Fruit fly (Drosophila melanogaster): ENCODE results near the gene CG44198.

Gene CG44198

DNA sequence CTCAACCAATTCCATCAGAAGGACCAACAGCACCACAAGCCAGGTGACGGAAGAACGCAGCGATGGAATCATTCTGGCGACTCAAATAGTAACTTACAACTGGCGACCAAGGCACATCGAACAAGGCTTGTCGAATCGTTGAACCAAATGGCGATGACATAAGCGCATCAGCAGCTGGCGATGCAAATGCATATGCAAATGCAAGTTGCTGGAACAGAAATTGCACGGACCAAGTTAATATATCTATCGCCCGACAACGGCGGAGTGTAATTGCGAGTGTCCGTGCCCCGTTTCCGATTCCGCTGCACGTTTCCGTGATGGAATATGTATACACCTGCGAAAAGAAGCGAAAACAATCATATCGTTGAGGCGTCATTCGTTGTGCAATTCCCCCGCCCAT, at the start of gene CG44198, which contains the start of gene CG43050:
Gene CG44198, minus strand, starts transcription at position 101 of the 400 bp plus-strand sequence.
Gene CG43050, plus strand, starts transcription at position 261 of the 400 bp plus-strand sequence.
- TF ChIP-seq noc (tag; optimal IDR thresholded peaks at IDR 0.05), result no peak

DNA sequence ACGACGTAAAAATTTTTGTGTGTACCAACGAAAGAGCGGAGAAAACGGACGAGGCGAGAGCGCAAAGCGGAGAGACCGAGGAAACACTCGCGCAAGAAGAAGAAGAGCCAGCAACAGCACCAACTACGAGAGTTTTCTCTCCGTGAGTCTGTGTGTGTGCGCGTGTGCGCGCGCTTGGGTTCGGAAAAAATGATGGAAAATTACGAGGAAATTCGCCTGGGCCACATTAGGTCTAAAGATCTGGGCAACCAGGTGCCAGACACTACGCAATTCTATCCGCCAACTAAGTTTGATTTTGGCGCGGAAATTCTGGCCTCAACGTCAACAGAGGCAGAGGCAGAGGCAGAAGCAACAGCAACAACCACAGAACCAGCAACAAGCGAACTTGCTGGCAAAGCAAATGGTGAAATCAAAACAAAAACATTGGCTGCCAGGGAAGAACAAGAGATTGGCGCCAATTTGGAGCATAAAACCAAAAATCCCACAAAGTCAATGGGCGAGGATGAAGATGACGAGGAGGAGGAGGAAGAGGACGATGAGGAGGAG, 46.9 kb upstream of the CG44198 start, which contains the start of gene DnaJ-H:
Gene DnaJ-H, minus strand, starts transcription at position 271 of the 546 bp plus-strand sequence.
- no peak for TF ChIP-seq noc (tag; optimal IDR thresholded peaks at IDR 0.05)

DNA sequence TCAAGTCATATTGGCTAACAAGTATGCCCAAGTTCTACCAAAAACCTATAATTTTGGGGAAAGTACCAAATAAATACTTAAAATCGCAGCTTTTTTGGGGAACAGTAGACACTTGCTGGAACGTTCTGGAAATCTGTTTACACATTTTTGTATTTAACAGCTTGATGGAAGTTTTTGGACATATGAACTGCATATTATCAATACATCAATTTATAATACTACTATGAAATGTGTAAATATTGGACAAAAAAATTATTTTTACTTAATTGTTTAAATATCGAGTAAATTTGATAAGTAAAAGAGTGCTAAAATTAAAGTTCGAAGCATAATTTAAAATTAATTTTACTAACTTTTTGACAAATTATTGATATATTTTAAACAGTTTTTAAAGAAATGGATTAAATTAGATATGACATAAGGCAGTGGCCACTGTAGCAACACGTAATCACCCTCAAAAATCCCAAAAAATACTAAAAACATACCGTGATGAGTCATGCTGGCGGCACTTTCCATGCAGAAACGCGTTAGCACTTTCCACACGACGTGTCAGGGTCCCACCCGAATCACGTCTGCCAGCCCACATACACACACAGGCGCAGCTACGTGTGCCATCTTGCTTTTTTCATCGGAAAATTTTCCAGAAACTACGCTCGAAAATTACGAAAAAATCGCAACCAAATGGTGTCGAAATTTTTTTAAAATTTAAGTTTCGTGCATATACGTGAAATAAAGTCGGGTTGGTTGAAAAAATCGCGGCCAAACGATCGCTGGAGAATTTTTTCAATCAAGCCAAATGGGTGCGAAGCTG, 46.3 kb upstream of the CG44198 start, which contains the start of gene Sirt1:
Gene Sirt1, plus strand, starts transcription at position 571 of the 808 bp plus-strand sequence.
- peak; percentile 89 for TF ChIP-seq noc (tag; optimal IDR thresholded peaks at IDR 0.05)

DNA sequence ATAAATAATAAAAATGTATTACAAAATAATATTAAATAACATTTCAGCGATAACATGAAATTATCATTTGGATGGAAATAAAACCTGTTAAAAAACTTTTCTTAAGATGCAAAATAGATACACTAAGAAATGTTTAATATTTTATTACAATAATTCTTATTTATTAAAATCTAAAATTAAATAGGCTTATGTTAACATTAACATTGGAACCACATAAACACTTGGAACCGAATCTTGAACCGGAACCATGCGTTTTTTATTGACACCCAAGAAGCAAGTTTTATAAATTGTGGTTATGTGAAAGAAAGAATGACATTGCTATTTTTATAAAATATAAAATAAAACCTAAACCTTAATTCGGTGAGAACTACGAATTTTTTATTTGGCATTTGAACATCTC, 41.3 kb upstream of the CG44198 start, which contains the start of gene kmg:
Gene kmg, plus strand, starts transcription at position 301 of the 400 bp plus-strand sequence.
- TF ChIP-seq noc (tag; optimal IDR thresholded peaks at IDR 0.05), result no peak

DNA sequence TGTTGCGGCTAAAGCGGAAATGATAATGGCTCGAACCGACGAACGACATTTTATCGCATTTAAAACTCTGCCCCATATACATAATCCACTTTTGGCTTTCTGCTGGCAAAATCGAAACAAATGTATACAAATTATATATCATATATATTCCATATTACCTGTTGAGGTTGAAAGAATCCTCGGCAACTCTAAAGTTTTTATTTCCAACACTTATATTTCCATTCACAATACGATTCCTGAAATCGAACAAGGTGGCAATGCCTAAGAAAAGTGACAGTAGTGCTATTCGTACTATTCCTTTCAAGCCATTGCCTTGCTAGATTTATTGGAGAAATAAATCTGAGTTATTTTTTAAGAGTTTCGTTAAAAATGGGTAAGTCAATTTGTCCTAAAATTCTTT, 39.6 kb upstream of the CG44198 start, which contains the start of gene Pk34A:
Gene Pk34A, plus strand, starts transcription at position 301 of the 400 bp plus-strand sequence.
- TF ChIP-seq noc (tag; optimal IDR thresholded peaks at IDR 0.05), result no peak

DNA sequence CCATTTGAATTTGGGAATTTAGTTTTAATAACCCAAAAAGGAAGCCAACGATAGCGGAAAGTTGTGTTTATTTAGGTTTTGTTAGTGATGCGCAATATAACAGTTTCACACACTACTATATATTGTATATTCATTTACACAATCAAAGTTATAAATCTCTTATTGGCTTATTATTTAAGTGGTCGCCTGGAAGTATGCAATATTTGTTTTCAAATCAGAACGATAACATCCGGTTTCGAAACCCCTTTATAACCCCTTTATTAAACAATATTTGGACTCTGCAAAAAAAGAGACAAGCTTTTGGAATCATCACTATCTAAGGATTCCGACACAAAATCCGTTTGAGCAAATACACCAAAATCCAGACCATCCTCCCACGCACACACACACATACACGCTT, 39.0 kb upstream of the CG44198 start:
- TF ChIP-seq noc (tag; optimal IDR thresholded peaks at IDR 0.05), result no peak

DNA sequence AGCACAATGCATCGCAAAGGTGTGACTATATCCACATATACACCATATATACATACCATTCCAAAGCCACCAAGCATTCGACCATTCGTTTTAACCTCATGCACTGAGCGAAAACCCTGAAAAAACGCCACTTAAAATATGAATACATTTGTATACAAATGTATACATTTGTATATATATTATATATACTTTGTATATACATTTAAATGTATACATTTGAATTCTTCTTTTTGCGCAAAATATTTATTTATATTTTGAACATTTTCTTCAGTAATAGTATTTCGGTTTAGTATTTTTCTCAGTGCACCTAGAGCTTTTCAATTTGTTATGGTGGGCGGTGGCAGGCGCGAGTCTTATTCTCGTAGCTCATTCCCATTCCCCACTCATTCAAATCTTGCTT, 37.4 kb upstream of the CG44198 start:
- no peak for TF ChIP-seq noc (tag; optimal IDR thresholded peaks at IDR 0.05)

DNA sequence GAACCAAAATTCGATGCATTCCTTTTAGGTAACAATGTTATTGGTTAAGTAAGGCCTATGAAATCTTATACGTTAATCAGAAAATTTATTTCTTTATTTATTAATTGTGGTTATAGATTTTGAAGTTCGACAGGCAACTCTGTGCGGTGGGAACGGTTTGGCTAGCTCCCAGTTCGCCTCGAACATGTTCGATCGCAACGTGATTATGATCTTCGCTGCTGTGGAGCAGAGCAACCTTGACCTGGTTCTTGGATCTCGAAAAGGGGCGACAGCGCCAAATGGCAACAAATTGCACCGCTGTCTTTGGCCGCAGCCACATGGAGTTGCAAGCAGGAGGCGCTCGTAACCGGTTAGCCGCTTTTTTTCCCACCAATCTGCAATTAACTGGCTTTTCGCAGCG, 35.4 kb upstream of the CG44198 start:
- TF ChIP-seq noc (tag; optimal IDR thresholded peaks at IDR 0.05), result no peak

DNA sequence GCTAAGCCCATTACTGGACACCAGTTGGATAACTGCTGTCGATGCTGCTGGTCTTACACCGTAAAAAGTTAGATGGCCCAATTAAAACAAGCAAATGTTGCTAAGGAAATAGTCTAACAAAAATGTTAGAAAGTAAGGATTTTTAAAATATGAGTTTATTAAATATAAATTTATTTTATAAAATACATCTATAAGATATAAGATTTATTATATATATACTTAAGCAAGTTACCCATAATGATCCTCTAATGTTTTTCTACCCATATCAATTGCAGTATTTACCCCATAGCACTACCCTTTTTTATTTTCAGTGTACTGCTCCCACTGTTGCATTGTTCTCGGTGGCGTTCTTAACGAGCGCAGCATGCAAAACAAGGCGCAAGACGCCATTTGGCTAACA, 27.3 kb upstream of the CG44198 start:
- TF ChIP-seq noc (tag; optimal IDR thresholded peaks at IDR 0.05), result no peak

DNA sequence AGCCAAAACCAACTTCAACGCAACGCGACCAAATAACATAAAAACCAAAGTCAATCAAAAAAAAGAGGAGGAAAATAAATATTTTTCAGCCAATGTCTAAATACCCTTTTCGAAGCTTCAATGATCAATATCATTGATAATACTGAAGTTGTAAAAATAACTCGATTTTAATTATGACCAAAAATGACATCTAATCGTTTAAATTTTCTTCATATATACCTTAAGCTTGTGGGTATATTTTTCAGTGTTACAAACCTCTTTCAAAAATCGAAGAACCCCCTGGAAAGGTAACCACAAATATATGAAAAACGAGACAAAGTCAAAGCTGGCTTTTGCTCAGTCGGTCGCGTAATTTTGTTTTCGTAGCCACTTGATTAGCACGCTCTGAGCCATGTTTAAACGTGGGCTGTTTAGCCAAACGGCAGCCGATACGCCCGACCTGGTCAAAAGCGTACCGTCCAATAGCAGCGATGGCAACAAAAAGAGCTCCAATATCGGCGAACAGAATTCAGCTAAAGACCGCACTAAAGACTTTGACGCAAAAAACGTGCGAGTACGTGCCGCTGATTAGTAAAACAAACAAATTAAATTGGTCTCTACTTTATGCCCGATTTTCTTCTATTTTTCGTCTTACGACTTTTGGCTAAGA, 26.2 kb upstream of the CG44198 start:
- peak; percentile 84 for TF ChIP-seq noc (tag; optimal IDR thresholded peaks at IDR 0.05)

DNA sequence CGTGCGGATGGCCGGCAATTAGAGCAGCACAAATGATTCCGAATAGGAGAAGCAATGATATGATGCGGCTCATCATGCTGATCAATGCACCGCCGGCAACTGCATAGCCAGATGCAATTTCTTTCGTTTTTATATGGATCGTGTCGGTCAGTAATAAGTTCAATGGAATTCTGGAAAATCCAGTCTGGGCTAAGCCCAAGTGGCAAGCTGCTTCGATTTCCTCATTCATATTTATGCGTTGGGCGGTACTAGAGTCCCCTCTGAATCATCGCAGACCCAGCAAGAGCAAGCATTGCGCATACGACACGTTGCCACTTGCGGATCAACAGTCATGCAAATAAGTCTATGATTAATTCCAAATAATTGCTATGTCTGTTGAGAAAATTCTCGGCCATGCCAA, 24.6 kb upstream of the CG44198 start, which contains the start of gene CG16978:
Gene CG16978, minus strand, starts transcription at position 101 of the 400 bp plus-strand sequence.
- no peak for TF ChIP-seq noc (tag; optimal IDR thresholded peaks at IDR 0.05)

DNA sequence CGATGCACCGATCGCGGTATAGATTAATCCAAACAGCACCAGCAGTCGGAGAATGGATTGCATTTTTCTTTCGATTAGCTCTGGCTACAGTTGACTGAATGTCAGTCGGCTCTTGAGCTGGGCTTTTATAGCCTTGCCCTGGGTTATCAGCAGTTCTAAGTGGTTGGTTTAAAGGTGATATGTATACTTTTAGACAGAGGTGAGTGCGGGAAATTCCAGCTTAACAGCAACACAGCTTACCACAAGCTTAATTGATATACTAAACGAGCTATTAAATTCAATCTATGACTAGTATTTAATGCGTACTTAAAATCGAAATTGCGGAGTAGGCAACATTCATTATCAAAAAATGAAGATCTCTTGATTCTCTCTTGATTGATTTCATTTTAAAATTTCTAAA, 23.9 kb upstream of the CG44198 start, which contains the start of gene CG9928:
Gene CG9928, minus strand, starts transcription at position 101 of the 400 bp plus-strand sequence.
- no peak for TF ChIP-seq noc (tag; optimal IDR thresholded peaks at IDR 0.05)

DNA sequence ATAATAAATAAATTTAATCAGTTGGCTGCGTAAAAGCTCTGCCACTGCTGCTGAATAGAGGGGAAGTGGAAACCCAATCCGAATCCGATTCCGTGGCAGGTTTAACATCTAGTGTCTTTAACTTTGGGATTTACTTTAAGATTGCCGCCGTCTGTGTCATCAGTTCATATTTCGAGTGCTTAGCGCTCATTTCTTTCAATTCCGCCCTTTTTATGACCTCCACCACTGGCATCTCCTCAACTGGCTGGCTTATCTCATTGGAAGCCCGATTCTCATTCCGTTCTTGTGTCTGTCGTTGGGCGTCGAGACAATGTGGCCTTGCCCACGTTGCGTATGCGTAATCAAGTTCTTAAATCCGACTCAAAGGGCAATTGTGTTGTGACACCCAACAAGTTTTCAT, 22.0 kb upstream of the CG44198 start:
- TF ChIP-seq noc (tag; optimal IDR thresholded peaks at IDR 0.05), result no peak

DNA sequence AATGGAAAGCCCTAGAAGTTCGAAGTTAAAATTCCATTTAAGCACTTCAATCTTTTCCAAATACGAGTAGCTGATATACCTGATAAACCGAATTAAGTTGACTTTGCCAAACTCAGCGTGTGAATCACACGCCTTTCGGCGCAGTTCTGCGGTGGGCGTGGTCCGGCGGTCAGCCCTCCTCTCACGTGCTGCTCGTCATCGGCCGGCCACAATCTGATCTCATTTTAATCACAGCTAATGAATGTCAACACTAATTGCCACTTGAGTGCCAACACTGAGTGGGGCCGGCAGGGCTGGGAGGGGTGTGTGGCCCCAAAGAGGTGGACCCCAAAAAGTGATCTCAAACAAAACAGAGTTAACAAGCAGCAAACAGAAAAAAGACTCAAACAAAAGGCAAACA, 17.0 kb upstream of the CG44198 start:
- TF ChIP-seq noc (tag; optimal IDR thresholded peaks at IDR 0.05), result no peak

DNA sequence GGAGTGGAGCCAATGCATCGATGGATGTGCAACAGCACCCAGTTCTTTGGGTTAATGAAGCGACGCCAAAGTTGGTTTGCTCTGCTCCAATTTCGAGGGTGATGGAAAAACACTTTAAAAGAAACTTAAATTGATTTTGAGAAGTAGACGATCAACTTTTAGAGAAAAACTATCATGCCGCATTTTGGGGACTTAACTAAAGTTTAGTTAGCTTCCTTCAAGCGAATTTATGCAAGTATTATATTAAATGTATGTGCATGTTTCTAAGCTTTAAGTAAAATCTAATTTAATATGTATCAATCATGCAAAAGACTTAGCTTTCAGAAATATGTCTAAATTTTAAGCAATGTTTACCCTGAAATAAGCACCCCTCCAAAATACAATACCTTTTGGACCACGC, 11.4 kb upstream of the CG44198 start, which contains the start of gene CG5122:
Gene CG5122, plus strand, starts transcription at position 301 of the 400 bp plus-strand sequence.
- no peak for TF ChIP-seq noc (tag; optimal IDR thresholded peaks at IDR 0.05)

DNA sequence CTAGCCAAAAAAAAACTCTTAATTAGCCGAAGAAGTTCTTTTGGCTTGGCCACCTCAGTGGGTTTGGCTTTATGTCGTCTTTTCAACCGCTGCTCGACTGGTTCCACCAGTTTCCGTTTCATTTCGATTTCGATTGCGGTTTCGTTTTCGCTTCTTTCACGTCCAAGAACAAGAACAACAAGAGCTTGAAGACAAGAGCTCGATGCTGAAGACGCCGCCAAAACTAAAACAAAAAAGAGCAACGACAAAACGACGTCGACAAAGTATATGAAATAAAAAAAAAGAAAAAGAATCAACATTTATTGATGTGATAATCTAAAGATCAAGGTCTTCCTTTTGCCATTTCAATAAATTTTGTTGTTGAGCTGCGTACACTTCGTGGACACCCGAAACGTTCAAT, 3.6 kb upstream of the CG44198 start:
- no peak for TF ChIP-seq noc (tag; optimal IDR thresholded peaks at IDR 0.05)
